Worm (Caenorhabditis elegans) whole organism, L4 larva: ENCODE measurements around the gene T28H10.1.

Experiments used
- D1046.2 ChIP-seq: fragments of 200-800 bp; sonication (Bioruptor generic); IDR thresholded peaks from 2 replicates; pipeline ENCODE4 v1.3.6; 2022; ENCODE audit warnings: missing genetic modification characterization, missing compliant biosample characterization
- F10B5.3 ChIP-seq: sonication (generic microtip); optimal IDR thresholded peaks from 2 replicates; lab custom pipeline; 2016; ENCODE audit warnings: mild to moderate bottlenecking, missing genetic modification characterization, missing compliant biosample characterization
- F44E2.7 ChIP-seq: fragments of 200-800 bp; sonication (Bioruptor generic); IDR thresholded peaks from 2 replicates; pipeline ENCODE4 v2.1.2; 2022; ENCODE audit warnings: missing genetic modification characterization, missing compliant biosample characterization
- T20F7.1 ChIP-seq: fragments of 200-800 bp; sonication (Bioruptor generic); optimal IDR thresholded peaks from 2 replicates; lab custom pipeline; 2018; ENCODE audit warnings: mild to moderate bottlenecking, missing genetic modification characterization, missing compliant biosample characterization
- T26A8.4 ChIP-seq: fragments of 200-800 bp; sonication (Bioruptor generic); IDR thresholded peaks from 2 replicates; pipeline ENCODE4 v1.3.6; 2022; ENCODE audit warnings: missing genetic modification characterization, missing compliant biosample characterization
- Y48G9A.11 ChIP-seq: fragments of 200-800 bp; sonication (Bioruptor generic); IDR thresholded peaks from 2 replicates; pipeline ENCODE4 v1.3.6; 2022; ENCODE audit warnings: missing genetic modification reagents, missing genetic modification characterization, missing compliant biosample characterization
- Y5F2A.4 ChIP-seq: fragments of 200-800 bp; sonication (Bioruptor generic); optimal IDR thresholded peaks from 2 replicates; lab custom pipeline; 2018; ENCODE audit warnings: mild to moderate bottlenecking, missing genetic modification characterization, missing compliant biosample characterization
- ZK337.2 ChIP-seq: fragments of 200-800 bp; sonication (Bioruptor generic); IDR thresholded peaks from 2 replicates; pipeline ENCODE4 v1.3.6; 2022; ENCODE audit warnings: missing genetic modification reagents, missing genetic modification characterization, missing compliant biosample characterization
- ZK546.5 ChIP-seq, 2 experiments: sonication (generic microtip); optimal IDR thresholded peaks; 2 replicates each; lab custom pipeline; 2017; ENCODE audit warnings: missing biosample characterization in 2 of 2, missing genetic modification characterization in 2 of 2
- aha-1 ChIP-seq: fragments of 150-350 bp; peaks from one replicate; lab custom pipeline; 2014; ENCODE audit warnings: missing biosample characterization, missing genetic modification characterization
- aly-2 ChIP-seq: sonication (generic microtip); optimal IDR thresholded peaks from 2 replicates; lab custom pipeline; 2018; ENCODE audit warnings: missing biosample characterization, missing genetic modification characterization
- ama-1 ChIP-seq: fragments of 150-350 bp; optimal IDR thresholded peaks from 2 replicates; lab custom pipeline; 2014; ENCODE audit warnings: inconsistent platforms, mixed read lengths
- arid-1 ChIP-seq: fragments of 200-800 bp; sonication (Bioruptor generic); conservative IDR thresholded peaks from 2 replicates; pipeline ENCODE4 v1.3.6; 2022; ENCODE audit warnings: missing genetic modification reagents, missing genetic modification characterization, missing compliant biosample characterization
- attf-4 ChIP-seq: sonication (generic microtip); optimal IDR thresholded peaks from 3 replicates; lab custom pipeline; 2017; ENCODE audit warnings: missing biosample characterization, missing genetic modification characterization
- ceh-20 ChIP-seq: fragments of 200-800 bp; sonication (Bioruptor generic); IDR thresholded peaks from 2 replicates; pipeline ENCODE4 v1.3.6; 2022; ENCODE audit warnings: missing genetic modification reagents, missing genetic modification characterization, missing compliant biosample characterization
- ceh-32 ChIP-seq: sonication (generic microtip); optimal IDR thresholded peaks from 2 replicates; lab custom pipeline; 2016; ENCODE audit warnings: mild to moderate bottlenecking, missing genetic modification characterization, missing compliant biosample characterization; ENCODE audit not compliant: poor library complexity
- dmd-9 ChIP-seq: fragments of 200-800 bp; sonication (Bioruptor generic); IDR thresholded peaks from 2 replicates; pipeline ENCODE4 v1.3.6; 2022; ENCODE audit warnings: missing genetic modification reagents, missing genetic modification characterization, missing compliant biosample characterization
- dve-1 ChIP-seq: sonication (generic microtip); optimal IDR thresholded peaks from 2 replicates; lab custom pipeline; 2017; ENCODE audit warnings: antibody characterized with exemption, mild to moderate bottlenecking, missing genetic modification characterization, missing compliant biosample characterization; ENCODE audit not compliant: insufficient read depth
- egl-27 ChIP-seq: sonication (generic microtip); optimal IDR thresholded peaks from 3 replicates; lab custom pipeline; 2017; ENCODE audit warnings: missing biosample characterization, missing genetic modification reagents, missing genetic modification characterization
- egl-43 ChIP-seq: fragments of 200-800 bp; sonication (Bioruptor generic); IDR thresholded peaks from 2 replicates; pipeline ENCODE4 v1.3.6; 2022; ENCODE audit warnings: missing genetic modification reagents, missing genetic modification characterization, missing compliant biosample characterization
- hif-1 ChIP-seq, 2 experiments: sonication (generic microtip); optimal IDR thresholded peaks; 2 replicates each; lab custom pipeline; 2016 to 2017; ENCODE audit warnings: missing compliant biosample characterization in 2 of 2, missing genetic modification characterization in 2 of 2, missing genetic modification reagents in 2 of 2, missing genotype in 2 of 2, mild to moderate bottlenecking in 1 of 2
- hlh-11 ChIP-seq: fragments of 200-800 bp; sonication (Bioruptor generic); optimal IDR thresholded peaks from 2 replicates; lab custom pipeline; 2018; ENCODE audit warnings: mild to moderate bottlenecking, missing genetic modification characterization, missing compliant biosample characterization
- hlh-30 ChIP-seq: sonication (generic microtip); optimal IDR thresholded peaks from 2 replicates; lab custom pipeline; 2017; ENCODE audit warnings: antibody characterized with exemption, mild to moderate bottlenecking, missing genetic modification characterization, missing compliant biosample characterization; ENCODE audit not compliant: insufficient read depth
- hmg-1.1 ChIP-seq: fragments of 200-800 bp; sonication (Bioruptor generic); IDR thresholded peaks from 2 replicates; pipeline ENCODE4 v1.3.6; 2022; ENCODE audit warnings: missing genetic modification reagents, missing genetic modification characterization, missing compliant biosample characterization
- lin-1 ChIP-seq: fragments of 200-800 bp; sonication (Bioruptor generic); IDR thresholded peaks from 2 replicates; pipeline ENCODE4 v1.3.6; 2022; ENCODE audit warnings: missing genetic modification reagents, missing genetic modification characterization, missing compliant biosample characterization
- lin-15B ChIP-seq: fragments of 150-350 bp; sonication (generic microtip); optimal IDR thresholded peaks from 3 replicates; lab custom pipeline; 2014; ENCODE audit warnings: missing biosample characterization, missing genetic modification characterization
- madf-9 ChIP-seq: fragments of 200-800 bp; sonication (Bioruptor generic); conservative IDR thresholded peaks from 2 replicates; pipeline ENCODE4 v1.3.6; 2022; ENCODE audit warnings: missing genetic modification reagents, missing genetic modification characterization, missing compliant biosample characterization
- mdl-1 ChIP-seq, 2 experiments: fragments of 150-350 bp in 1 of 2; sonication (generic microtip) in 1 of 2; optimal IDR thresholded peaks; 2 replicates each; lab custom pipeline; 2014 to 2017; ENCODE audit warnings: missing biosample characterization in 2 of 2, missing genetic modification characterization in 2 of 2
- mep-1 ChIP-seq: fragments of 150-350 bp; sonication (generic microtip); optimal IDR thresholded peaks from 3 replicates; lab custom pipeline; 2014; ENCODE audit warnings: missing biosample characterization, missing genetic modification characterization
- mxl-3 ChIP-seq: fragments of 200-800 bp; sonication (Bioruptor generic); optimal IDR thresholded peaks from 2 replicates; lab custom pipeline; 2018; ENCODE audit warnings: mild to moderate bottlenecking, missing genetic modification characterization, missing compliant biosample characterization
- nhr-102 ChIP-seq: sonication (generic microtip); optimal IDR thresholded peaks from 2 replicates; lab custom pipeline; 2016; ENCODE audit warnings: mild to moderate bottlenecking, missing genetic modification characterization, moderate library complexity, missing compliant biosample characterization
- nhr-111 ChIP-seq: fragments of 200-800 bp; sonication (Bioruptor generic); optimal IDR thresholded peaks from 2 replicates; lab custom pipeline; 2018; ENCODE audit warnings: mild to moderate bottlenecking, missing genetic modification characterization, missing compliant biosample characterization
- nhr-25 ChIP-seq: sonication (generic microtip); optimal IDR thresholded peaks from 2 replicates; lab custom pipeline; 2017; ENCODE audit warnings: missing genetic modification characterization, mild to moderate bottlenecking, missing compliant biosample characterization, antibody characterized with exemption, moderate library complexity, borderline replicate concordance; ENCODE audit not compliant: insufficient read depth
- nhr-28 ChIP-seq: fragments of 150-350 bp; optimal IDR thresholded peaks from 2 replicates; lab custom pipeline; 2014; ENCODE audit warnings: missing biosample characterization, missing genetic modification characterization
- nhr-41 ChIP-seq: fragments of 200-800 bp; sonication (Bioruptor generic); IDR thresholded peaks from 2 replicates; pipeline ENCODE4 v1.3.6; 2022; ENCODE audit warnings: missing genetic modification reagents, missing genetic modification characterization, missing compliant biosample characterization
- nhr-48 ChIP-seq: sonication (generic microtip); optimal IDR thresholded peaks from 2 replicates; lab custom pipeline; 2016; ENCODE audit warnings: mild to moderate bottlenecking, missing genetic modification characterization, missing compliant biosample characterization
- nhr-6 ChIP-seq: fragments of 150-350 bp; optimal IDR thresholded peaks from 2 replicates; lab custom pipeline; 2014; ENCODE audit warnings: missing biosample characterization, missing genetic modification characterization
- nhr-77 ChIP-seq: fragments of 150-350 bp; optimal IDR thresholded peaks from 2 replicates; lab custom pipeline; 2014; ENCODE audit warnings: missing biosample characterization, missing genetic modification characterization
- php-3 ChIP-seq: fragments of 200-800 bp; sonication (Bioruptor generic); IDR thresholded peaks from 2 replicates; pipeline ENCODE4 v1.3.6; 2022; ENCODE audit warnings: missing genetic modification reagents, missing genetic modification characterization, missing compliant biosample characterization
- zfp-3 ChIP-seq: fragments of 200-800 bp; sonication (Bioruptor generic); conservative IDR thresholded peaks from 2 replicates; pipeline ENCODE4 v1.3.6; 2022; ENCODE audit warnings: missing genetic modification reagents, missing genetic modification characterization, missing compliant biosample characterization

The T28H10.1 gene

ce11 chrV:12542683-12543319 is 39.2 kb downstream of the T28H10.1 start (continued):
- TF ChIP-seq nhr-111 (GFP tag; lab: Kevin White, UChicago) (no peak), php-3 (no peak), mdl-1 (tag; optimal IDR thresholded peaks at IDR 0.05; lab: Kevin White, UChicago) (peak in 1 of 2 experiments; percentile 38), F44E2.7 (GFP tag; lab: Robert Waterston, UW) (no peak)

- TF ChIP-seq nhr-6 (peak; percentile 4), hlh-11 (tag; lab: Kevin White, UChicago) (peak; percentile 46), mdl-1 (tag; optimal IDR thresholded peaks at IDR 0.05; lab: Kevin White, UChicago) (peak in 1 of 2 experiments; percentile 51), nhr-41 (GFP tag; lab: Robert Waterston, UW) (no peak), nhr-48 (tag; lab: Kevin White, UChicago) (no peak), mep-1 (tag; lab: Kevin White, UChicago) (peak; percentile 14), hlh-30 (tag; lab: Kevin White, UChicago) (no peak), arid-1 (GFP tag; lab: Robert Waterston, UW) (no peak), T20F7.1 (GFP tag; lab: Kevin White, UChicago) (no peak), D1046.2 (GFP tag; lab: Robert Waterston, UW) (no peak), Y48G9A.11 (GFP tag; lab: Robert Waterston, UW) (no peak), hmg-1.1 (GFP tag; lab: Robert Waterston, UW) (no peak), lin-1 (GFP tag; lab: Robert Waterston, UW) (no peak), hif-1 (tag; optimal IDR thresholded peaks at IDR 0.05; lab: Kevin White, UChicago) (no peak), ZK337.2 (GFP tag; lab: Robert Waterston, UW) (no peak), aha-1 (tag; lab: Kevin White, UChicago) (peak; percentile 93), Y5F2A.4 (no peak), ama-1 (lab: Kevin White, UChicago) (peak; percentile 87), T26A8.4 (GFP tag; lab: Robert Waterston, UW) (peak; percentile 90), F10B5.3 (tag; lab: Kevin White, UChicago) (no peak), lin-15B (tag; lab: Kevin White, UChicago) (no peak), nhr-102 (tag; lab: Kevin White, UChicago) (peak; percentile 54), ceh-20 (GFP tag; lab: Robert Waterston, UW) (no peak), egl-43 (GFP tag; lab: Robert Waterston, UW) (no peak), egl-27 (tag; lab: Kevin White, UChicago) (no peak), zfp-3 (GFP tag; lab: Robert Waterston, UW) (peak; percentile 74; the same call in 1 of the 2 replicates), dve-1 (tag; lab: Kevin White, UChicago) (no peak), ceh-32 (no peak), ZK546.5 (tag; optimal IDR thresholded peaks at IDR 0.05; lab: Kevin White, UChicago) (no peak), mxl-3 (peak; percentile 11), aly-2 (tag; lab: Kevin White, UChicago) (no peak), attf-4 (tag; lab: Kevin White, UChicago) (no peak), nhr-77 (peak; percentile 14), nhr-28 (tag; lab: Kevin White, UChicago) (peak; percentile 55), dmd-9 (GFP tag; lab: Robert Waterston, UW) (no peak), madf-9 (GFP tag; lab: Robert Waterston, UW) (no peak), nhr-25 (peak; percentile 34)
Measured at ce11 chrV:12548830-12549229, 45.2 kb downstream of the T28H10.1 start.
